Worm (Caenorhabditis elegans): ENCODE measurements around the gene nspe-3.

DNA sequence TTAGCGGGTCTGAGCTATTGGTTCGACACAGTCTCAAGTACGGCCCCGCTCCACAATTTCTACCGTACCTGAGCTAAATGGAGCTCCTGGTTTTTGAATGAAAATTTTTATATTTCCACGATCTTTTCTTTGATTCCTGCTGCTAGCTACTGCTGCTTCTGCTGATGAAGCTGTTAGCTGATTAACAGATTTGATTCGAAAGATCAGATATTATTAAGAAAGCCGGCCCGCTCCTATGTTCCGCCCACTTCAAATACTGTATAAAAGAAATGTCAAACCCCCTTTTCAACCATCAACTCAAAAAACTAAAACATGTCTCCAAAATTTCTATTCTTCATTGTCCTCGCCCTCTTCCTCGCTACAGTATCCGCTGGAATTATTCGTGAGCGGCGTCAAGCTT, at the start of gene nspe-3:
- TF ChIP-seq nhr-11 (tag; optimal IDR thresholded peaks at IDR 0.05): no peak
- no peak for TF ChIP-seq dve-1 (tag; optimal IDR thresholded peaks at IDR 0.05)
- no peak for TF ChIP-seq nfya-1 (tag; optimal IDR thresholded peaks at IDR 0.05)
- TF ChIP-seq pqm-1 (tag; optimal IDR thresholded peaks at IDR 0.05): no peak
